Worm (Caenorhabditis elegans): Measurements from ENCODE around the gene eppl-1.

eppl-1 gene

DNA sequence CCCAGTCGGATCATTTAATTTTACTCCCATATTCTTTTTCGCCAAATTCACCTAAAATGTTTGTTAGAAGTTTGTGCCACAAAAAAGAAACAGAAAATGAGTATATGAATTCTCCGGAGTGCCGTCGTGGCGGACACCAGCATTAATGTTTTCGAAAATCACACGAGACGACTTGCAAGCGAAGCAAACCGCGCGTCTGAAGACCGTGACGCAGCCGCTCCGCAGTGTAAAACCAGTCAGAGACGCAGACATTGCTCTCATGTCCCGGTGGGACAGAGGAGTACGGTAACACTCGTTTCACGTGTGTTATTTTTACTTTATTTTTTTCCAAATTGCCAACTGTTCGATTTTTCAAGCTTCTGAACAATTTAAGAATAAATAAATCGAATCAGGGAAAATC is 18.9 kb downstream of the eppl-1 start, which contains the start of the genes T26A8.4 and pdtf-1 (continued):
- TF ChIP-seq unc-62 (GFP tag; optimal IDR thresholded peaks at IDR 0.05) (peak; percentile 73), snpc-1.3 (tag; optimal IDR thresholded peaks at IDR 0.05; ENCODE audit: insufficient read depth) (peak; percentile 83), ccch-3 (GFP tag; optimal IDR thresholded peaks at IDR 0.05) (no peak), F39B2.1 (GFP tag; IDR thresholded peaks at IDR 0.05) (no peak), hsf-1 (GFP tag; IDR thresholded peaks at IDR 0.05) (peak; percentile 70), xnd-1 (tag; optimal IDR thresholded peaks at IDR 0.05) (no peak), snpc-3.4 (tag; optimal IDR thresholded peaks at IDR 0.05) (peak; percentile 46), mel-28 (tag; optimal IDR thresholded peaks at IDR 0.05; ENCODE audit: borderline replicate concordance) (no peak), tlf-1 (GFP tag; optimal IDR thresholded peaks at IDR 0.05) (peak; percentile 93), F33H1.4 (GFP tag; IDR thresholded peaks at IDR 0.05) (peak; percentile 97), mxl-1 (tag; optimal IDR thresholded peaks at IDR 0.05) (no peak), lin-40 (tag; optimal IDR thresholded peaks at IDR 0.05) (peak; percentile 80), ztf-28 (GFP tag; IDR thresholded peaks at IDR 0.05) (0 out of 2 replicates have a peak, but pooled peaks have one; percentile 78), ceh-100 (GFP tag; IDR thresholded peaks at IDR 0.05) (peak; percentile 60; the same call in 1 of the 2 replicates), ama-1 (optimal IDR thresholded peaks at IDR 0.05) (peak; percentile 68), ama-1 (GFP tag; optimal IDR thresholded peaks at IDR 0.05) (no peak), pha-4 (tag; optimal IDR thresholded peaks at IDR 0.05) (peak; percentile 50), akir-1 (GFP tag; optimal IDR thresholded peaks at IDR 0.05) (no peak), sptf-2 (GFP tag; optimal IDR thresholded peaks at IDR 0.05) (no peak), unc-130 (GFP tag; optimal IDR thresholded peaks at IDR 0.05) (peak; percentile 78), hmg-1.2 (GFP tag; IDR thresholded peaks at IDR 0.05) (peak; percentile 91), rec-8 (tag; optimal IDR thresholded peaks at IDR 0.05) (no peak), C06A6.2 (GFP tag; conservative IDR thresholded peaks at IDR 0.05) (peak; percentile 83), hrde-1 (tag; optimal IDR thresholded peaks at IDR 0.05; ENCODE audit: borderline replicate concordance) (no peak), egl-44 (GFP tag; IDR thresholded peaks at IDR 0.05) (peak; percentile 80), dpl-1 (GFP tag; optimal IDR thresholded peaks at IDR 0.05) (peak; percentile 60), cebp-2 (GFP tag; IDR thresholded peaks at IDR 0.05) (no peak), F57A8.1 (GFP tag; optimal IDR thresholded peaks at IDR 0.05) (peak; percentile 1), him-1 (tag; optimal IDR thresholded peaks at IDR 0.05) (no peak), F37B4.10 (GFP tag; IDR thresholded peaks at IDR 0.05) (no peak), cebp-1 (GFP tag; IDR thresholded peaks at IDR 0.05) (peak; percentile 72; the same call in 1 of the 2 replicates), cebp-1 (tag; optimal IDR thresholded peaks at IDR 0.05) (peak; percentile 78), F22D6.2 (tag; optimal IDR thresholded peaks at IDR 0.05) (no peak), lsl-1 (GFP tag; optimal IDR thresholded peaks at IDR 0.05) (peak; percentile 96), aptf-2 (GFP tag; conservative IDR thresholded peaks at IDR 0.05) (no peak), egl-18 (GFP tag; IDR thresholded peaks at IDR 0.05) (no peak), lin-35 (GFP tag; optimal IDR thresholded peaks at IDR 0.05) (peak in 2 of 3 experiments; percentile 45 to 76), zim-3 (tag; optimal IDR thresholded peaks at IDR 0.05) (peak; percentile 9), K12H6.12 (tag; optimal IDR thresholded peaks at IDR 0.05) (peak; percentile 90)

All from whole organism, young adult.